Worm (Caenorhabditis elegans) whole organism, L4 larva: ENCODE results near the gene ceh-20.

Source experiments
- F26F4.8 ChIP-seq: fragments of 200-800 bp; sonication (Bioruptor generic); conservative IDR thresholded peaks from 2 replicates; pipeline ENCODE4 v1.3.6; 2022; ENCODE audit warnings: missing genetic modification characterization, missing compliant biosample characterization
- F49E8.2 ChIP-seq: sonication (generic microtip); optimal IDR thresholded peaks from 2 replicates; lab custom pipeline; 2016; ENCODE audit warnings: missing compliant biosample characterization, mild to moderate bottlenecking, missing genetic modification characterization, borderline replicate concordance
- R02D3.7 ChIP-seq: fragments of 150-350 bp; sonication (generic microtip); optimal IDR thresholded peaks from 3 replicates; lab custom pipeline; 2014; ENCODE audit warnings: missing biosample characterization, missing genetic modification characterization
- T20F7.1 ChIP-seq: fragments of 200-800 bp; sonication (Bioruptor generic); optimal IDR thresholded peaks from 2 replicates; lab custom pipeline; 2018; ENCODE audit warnings: mild to moderate bottlenecking, missing genetic modification characterization, missing compliant biosample characterization
- Y48G9A.11 ChIP-seq: fragments of 200-800 bp; sonication (Bioruptor generic); IDR thresholded peaks from 2 replicates; pipeline ENCODE4 v1.3.6; 2022; ENCODE audit warnings: missing genetic modification reagents, missing genetic modification characterization, missing compliant biosample characterization
- Y75B8A.6 ChIP-seq: fragments of 200-800 bp; sonication (Bioruptor generic); IDR thresholded peaks from 2 replicates; pipeline ENCODE4 v1.3.6; 2022; ENCODE audit warnings: missing genetic modification reagents, missing genetic modification characterization, missing compliant biosample characterization
- aha-1 ChIP-seq: fragments of 150-350 bp; peaks from one replicate; lab custom pipeline; 2014; ENCODE audit warnings: missing biosample characterization, missing genetic modification characterization
- aly-2 ChIP-seq: sonication (generic microtip); optimal IDR thresholded peaks from 2 replicates; lab custom pipeline; 2018; ENCODE audit warnings: missing biosample characterization, missing genetic modification characterization
- ama-1 ChIP-seq: fragments of 150-350 bp; optimal IDR thresholded peaks from 2 replicates; lab custom pipeline; 2014; ENCODE audit warnings: inconsistent platforms, mixed read lengths
- arid-1 ChIP-seq: fragments of 200-800 bp; sonication (Bioruptor generic); conservative IDR thresholded peaks from 2 replicates; pipeline ENCODE4 v1.3.6; 2022; ENCODE audit warnings: missing genetic modification reagents, missing genetic modification characterization, missing compliant biosample characterization
- attf-4 ChIP-seq: sonication (generic microtip); optimal IDR thresholded peaks from 3 replicates; lab custom pipeline; 2017; ENCODE audit warnings: missing biosample characterization, missing genetic modification characterization
- ceh-32 ChIP-seq: sonication (generic microtip); optimal IDR thresholded peaks from 2 replicates; lab custom pipeline; 2016; ENCODE audit warnings: mild to moderate bottlenecking, missing genetic modification characterization, missing compliant biosample characterization; ENCODE audit not compliant: poor library complexity
- ceh-44 ChIP-seq: fragments of 200-800 bp; sonication (Bioruptor generic); IDR thresholded peaks from 2 replicates; pipeline ENCODE4 v1.3.6; 2022; ENCODE audit warnings: missing genetic modification reagents, missing genetic modification characterization, missing compliant biosample characterization
- ces-1 ChIP-seq: fragments of 150-350 bp; sonication (generic microtip); optimal IDR thresholded peaks from 4 replicates; lab custom pipeline; 2014; ENCODE audit warnings: missing biosample characterization, missing genetic modification reagents, missing genetic modification characterization
- daf-8 ChIP-seq: fragments of 200-800 bp; sonication (Bioruptor generic); IDR thresholded peaks from 2 replicates; pipeline ENCODE4 v1.3.6; 2022; ENCODE audit warnings: missing genetic modification characterization, missing compliant biosample characterization
- dpl-1 ChIP-seq: fragments of 150-350 bp; optimal IDR thresholded peaks from 2 replicates; lab custom pipeline; 2014; ENCODE audit warnings: missing biosample characterization, missing genetic modification reagents, missing genetic modification characterization
- dve-1 ChIP-seq: sonication (generic microtip); optimal IDR thresholded peaks from 2 replicates; lab custom pipeline; 2017; ENCODE audit warnings: antibody characterized with exemption, mild to moderate bottlenecking, missing genetic modification characterization, missing compliant biosample characterization; ENCODE audit not compliant: insufficient read depth
- egl-43 ChIP-seq: fragments of 200-800 bp; sonication (Bioruptor generic); IDR thresholded peaks from 2 replicates; pipeline ENCODE4 v1.3.6; 2022; ENCODE audit warnings: missing genetic modification reagents, missing genetic modification characterization, missing compliant biosample characterization
- fkh-10 ChIP-seq: fragments of 150-350 bp; optimal IDR thresholded peaks from 2 replicates; lab custom pipeline; 2014; ENCODE audit warnings: missing biosample characterization, missing genetic modification reagents, missing genetic modification characterization
- fos-1 ChIP-seq: fragments of 150-350 bp; optimal IDR thresholded peaks from 2 replicates; lab custom pipeline; 2014; ENCODE audit warnings: missing biosample characterization, missing genetic modification characterization
- hlh-30 ChIP-seq: sonication (generic microtip); optimal IDR thresholded peaks from 2 replicates; lab custom pipeline; 2017; ENCODE audit warnings: antibody characterized with exemption, mild to moderate bottlenecking, missing genetic modification characterization, missing compliant biosample characterization; ENCODE audit not compliant: insufficient read depth
- jun-1 ChIP-seq: fragments of 150-350 bp; optimal IDR thresholded peaks from 2 replicates; lab custom pipeline; 2014; ENCODE audit warnings: missing biosample characterization, missing genetic modification reagents, missing genetic modification characterization
- lsy-2 ChIP-seq, 2 experiments: fragments of 150-350 bp in 1 of 2; sonication (generic microtip) in 1 of 2; optimal IDR thresholded peaks; 2 replicates each; lab custom pipeline; 2014 to 2017; ENCODE audit warnings: missing biosample characterization in 2 of 2, missing genetic modification characterization in 2 of 2
- madf-5 ChIP-seq, 2 experiments: fragments of 200-800 bp; sonication (Bioruptor generic); IDR thresholded peaks; 2 replicates each; pipeline ENCODE4 v1.3.6; 2022; ENCODE audit warnings: missing compliant biosample characterization in 2 of 2, missing genetic modification characterization in 2 of 2
- madf-9 ChIP-seq: fragments of 200-800 bp; sonication (Bioruptor generic); conservative IDR thresholded peaks from 2 replicates; pipeline ENCODE4 v1.3.6; 2022; ENCODE audit warnings: missing genetic modification reagents, missing genetic modification characterization, missing compliant biosample characterization
- mdl-1 ChIP-seq, 2 experiments: fragments of 150-350 bp in 1 of 2; sonication (generic microtip) in 1 of 2; optimal IDR thresholded peaks; 2 replicates each; lab custom pipeline; 2014 to 2017; ENCODE audit warnings: missing biosample characterization in 2 of 2, missing genetic modification characterization in 2 of 2
- mdt-29 ChIP-seq: fragments of 200-800 bp; sonication (Bioruptor generic); IDR thresholded peaks from 2 replicates; pipeline ENCODE4 v1.3.6; 2022; ENCODE audit warnings: missing genetic modification reagents, missing genetic modification characterization, missing compliant biosample characterization
- mes-2 ChIP-seq: sonication (generic microtip); optimal IDR thresholded peaks from 2 replicates; lab custom pipeline; 2016; ENCODE audit warnings: missing genotype, mild to moderate bottlenecking, missing genetic modification characterization, missing compliant biosample characterization; ENCODE audit not compliant: poor library complexity, severe bottlenecking
- mxl-2 ChIP-seq: fragments of 200-800 bp; sonication (Bioruptor generic); conservative IDR thresholded peaks from 2 replicates; pipeline ENCODE4 v1.3.6; 2022; ENCODE audit warnings: missing genetic modification reagents, missing genetic modification characterization, missing compliant biosample characterization
- mxl-3 ChIP-seq: fragments of 200-800 bp; sonication (Bioruptor generic); optimal IDR thresholded peaks from 2 replicates; lab custom pipeline; 2018; ENCODE audit warnings: mild to moderate bottlenecking, missing genetic modification characterization, missing compliant biosample characterization
- nhr-10 ChIP-seq: fragments of 150-350 bp; optimal IDR thresholded peaks from 2 replicates; lab custom pipeline; 2014; ENCODE audit warnings: missing biosample characterization, missing genetic modification characterization
- nhr-11 ChIP-seq: fragments of 150-350 bp; optimal IDR thresholded peaks from 2 replicates; lab custom pipeline; 2014; ENCODE audit warnings: missing biosample characterization, missing genetic modification characterization
- nhr-48 ChIP-seq: sonication (generic microtip); optimal IDR thresholded peaks from 2 replicates; lab custom pipeline; 2016; ENCODE audit warnings: mild to moderate bottlenecking, missing genetic modification characterization, missing compliant biosample characterization
- nhr-77 ChIP-seq: fragments of 150-350 bp; optimal IDR thresholded peaks from 2 replicates; lab custom pipeline; 2014; ENCODE audit warnings: missing biosample characterization, missing genetic modification characterization
- pha-4 ChIP-seq, 2 experiments: fragments of 150-350 bp in 1 of 2; fragments of 200-800 bp in 1 of 2; sonication (Bioruptor generic) in 1 of 2; IDR thresholded peaks in 1 of 2; optimal IDR thresholded peaks in 1 of 2; 2 replicates each; pipeline versions ENCODE4 v1.3.6 to Lab custom; 2014 to 2022; ENCODE audit warnings: missing genetic modification characterization in 2 of 2, missing genetic modification reagents in 2 of 2, missing biosample characterization in 1 of 2, missing compliant biosample characterization in 1 of 2
- pqm-1 ChIP-seq: sonication (generic microtip); optimal IDR thresholded peaks from 2 replicates; lab custom pipeline; 2017; ENCODE audit warnings: missing biosample characterization, missing genetic modification characterization
- rbr-2 ChIP-seq: sonication (generic microtip); optimal IDR thresholded peaks from 2 replicates; lab custom pipeline; 2016; ENCODE audit warnings: missing genotype, missing genetic modification characterization, missing compliant biosample characterization
- set-16 ChIP-seq: fragments of 200-800 bp; sonication (Bioruptor generic); IDR thresholded peaks from 2 replicates; pipeline ENCODE4 v1.3.6; 2022; ENCODE audit warnings: missing genetic modification reagents, missing genetic modification characterization, missing compliant biosample characterization
- snpc-4 ChIP-seq: fragments of 150-350 bp; optimal IDR thresholded peaks from 2 replicates; lab custom pipeline; 2014; ENCODE audit warnings: missing biosample characterization, missing genetic modification characterization
- spr-1 ChIP-seq: sonication (generic microtip); optimal IDR thresholded peaks from 2 replicates; lab custom pipeline; 2016; ENCODE audit warnings: mild to moderate bottlenecking, missing genetic modification characterization, missing compliant biosample characterization
- spr-3 ChIP-seq: fragments of 200-800 bp; sonication (Bioruptor generic); optimal IDR thresholded peaks from 2 replicates; lab custom pipeline; 2018; ENCODE audit warnings: mild to moderate bottlenecking, missing genetic modification characterization, missing compliant biosample characterization
- vab-7 ChIP-seq: fragments of 200-800 bp; sonication (Bioruptor generic); IDR thresholded peaks from 2 replicates; pipeline ENCODE4 v1.3.6; 2022; ENCODE audit warnings: missing genetic modification reagents, missing genetic modification characterization, missing compliant biosample characterization
- zag-1 ChIP-seq: fragments of 150-350 bp; optimal IDR thresholded peaks from 2 replicates; lab custom pipeline; 2014; ENCODE audit warnings: missing biosample characterization, missing genetic modification characterization
- zfp-3 ChIP-seq: fragments of 200-800 bp; sonication (Bioruptor generic); conservative IDR thresholded peaks from 2 replicates; pipeline ENCODE4 v1.3.6; 2022; ENCODE audit warnings: missing genetic modification reagents, missing genetic modification characterization, missing compliant biosample characterization

Gene ceh-20

DNA sequence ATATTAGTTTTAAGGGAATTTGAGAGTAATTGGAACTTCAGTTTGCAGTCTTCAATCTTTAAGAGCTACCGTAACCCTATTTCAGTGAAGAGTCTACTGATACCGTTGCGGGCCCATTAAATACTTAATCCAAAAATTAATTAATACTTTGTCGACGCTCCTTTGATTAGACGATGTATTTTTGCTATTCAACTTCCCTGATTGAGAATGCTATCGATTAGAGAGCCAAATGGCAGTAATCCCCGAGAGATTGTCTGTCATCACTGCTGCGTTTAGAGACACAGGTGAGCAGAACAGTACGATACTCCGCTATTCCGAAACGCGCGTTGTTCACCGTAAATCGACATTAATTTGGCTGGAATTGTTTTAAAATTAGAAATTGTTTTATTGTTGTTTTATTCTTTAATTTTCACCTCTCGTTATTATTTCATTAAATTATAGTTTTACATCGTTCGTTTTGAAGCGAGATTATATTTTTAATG, 41.5 kb downstream of the ceh-20 start, which contains the start of gene rfl-1 (continued):
- no peak for TF ChIP-seq F26F4.8 (GFP tag; lab: Robert Waterston, UW)
- no peak for TF ChIP-seq nhr-48 (tag; lab: Kevin White, UChicago)
- TF ChIP-seq nhr-10 (tag; lab: Kevin White, UChicago): no peak
- no peak for TF ChIP-seq arid-1 (GFP tag; lab: Robert Waterston, UW)
- TF ChIP-seq nhr-11 (tag; lab: Kevin White, UChicago): no peak
- TF ChIP-seq vab-7 (GFP tag; lab: Robert Waterston, UW): no peak
- TF ChIP-seq fkh-10: no peak
- TF ChIP-seq F49E8.2 (tag; lab: Kevin White, UChicago): no peak
- TF ChIP-seq attf-4 (tag; lab: Kevin White, UChicago): no peak
- TF ChIP-seq ces-1 (GFP tag; lab: Kevin White, UChicago): no peak
- TF ChIP-seq rbr-2 (tag; lab: Kevin White, UChicago): no peak
- TF ChIP-seq snpc-4 (tag; lab: Kevin White, UChicago): no peak
- no peak for TF ChIP-seq fos-1
- no peak for TF ChIP-seq madf-5 (GFP tag; IDR thresholded peaks at IDR 0.05; lab: Robert Waterston, UW)
- TF ChIP-seq lsy-2 (tag; optimal IDR thresholded peaks at IDR 0.05; lab: Kevin White, UChicago): peak in 1 of 2 experiments; percentile 83
- TF ChIP-seq Y48G9A.11: peak; percentile 98
- no peak for TF ChIP-seq spr-3 (GFP tag; lab: Kevin White, UChicago)
- peak; percentile 65 for TF ChIP-seq mes-2
- TF ChIP-seq daf-8 (GFP tag; lab: Robert Waterston, UW): no peak
- no peak for TF ChIP-seq mdl-1 (tag; optimal IDR thresholded peaks at IDR 0.05; lab: Kevin White, UChicago)
- TF ChIP-seq nhr-77 (tag; lab: Kevin White, UChicago): no peak
- TF ChIP-seq aha-1: no peak
- TF ChIP-seq zag-1 (tag; lab: Kevin White, UChicago): no peak
- TF ChIP-seq dpl-1: peak; percentile 67
- TF ChIP-seq hlh-30 (tag; lab: Kevin White, UChicago): no peak
- TF ChIP-seq R02D3.7 (tag; lab: Kevin White, UChicago): peak; percentile 67
- no peak for TF ChIP-seq ceh-44
- TF ChIP-seq dve-1 (tag; lab: Kevin White, UChicago): peak; percentile 40
- peak; percentile 97 for TF ChIP-seq T20F7.1
- no peak for TF ChIP-seq Y75B8A.6 (GFP tag; lab: Robert Waterston, UW)
- no peak for TF ChIP-seq spr-1
- no peak for TF ChIP-seq mxl-3 (GFP tag; lab: Kevin White, UChicago)
- no peak for TF ChIP-seq pqm-1 (tag; lab: Kevin White, UChicago)

ce11 chrIII:7025839-7026238, 46.2 kb downstream of the ceh-20 start:
- TF ChIP-seq egl-43 (GFP tag; lab: Robert Waterston, UW) (0 out of 2 replicates have a peak, but pooled peaks have one; percentile 37), ceh-32 (tag; lab: Kevin White, UChicago) (no peak), mdt-29 (GFP tag; lab: Robert Waterston, UW) (no peak), aly-2 (tag; lab: Kevin White, UChicago) (no peak), madf-9 (no peak), pha-4 (GFP tag; IDR thresholded peaks at IDR 0.05; lab: Robert Waterston, UW) (peak; percentile 66; the same call in 1 of the 2 replicates), pha-4 (tag; optimal IDR thresholded peaks at IDR 0.05; lab: Kevin White, UChicago) (no peak), jun-1 (tag; lab: Kevin White, UChicago) (no peak), set-16 (peak; percentile 98), ama-1 (lab: Kevin White, UChicago) (no peak), mdl-1 (tag; optimal IDR thresholded peaks at IDR 0.05; lab: Kevin White, UChicago) (no peak), mxl-2 (GFP tag; lab: Robert Waterston, UW) (peak; percentile 55; the same call in 1 of the 2 replicates), zfp-3 (GFP tag; lab: Robert Waterston, UW) (no peak)
- TF ChIP-seq, all 104 proteins: peak for 4
